Worm (Caenorhabditis elegans) whole organism, early embryonic: ENCODE measurements around the gene C54E10.10.
"Not testable (repeated sequence)": the region's sequence is repeated elsewhere in the genome, so short reads cannot be mapped to it uniquely, and the experiment has no call there.

Source experiments
- B0310.2 ChIP-seq: sonication (generic microtip); optimal IDR thresholded peaks from 2 replicates; lab custom pipeline; 2016; ENCODE audit warnings: mild to moderate bottlenecking, missing genetic modification characterization, missing compliant biosample characterization
- F13C5.2 ChIP-seq: sonication (generic microtip); optimal IDR thresholded peaks from 2 replicates; lab custom pipeline; 2017; ENCODE audit warnings: mild to moderate bottlenecking, missing genetic modification characterization, inconsistent platforms, missing compliant biosample characterization
- aly-1 ChIP-seq: sonication (generic microtip); optimal IDR thresholded peaks from 2 replicates; lab custom pipeline; 2016; ENCODE audit warnings: missing genetic modification characterization, missing compliant biosample characterization
- ama-1 ChIP-seq: fragments of 150-350 bp; optimal IDR thresholded peaks from 2 replicates; lab custom pipeline; 2014
- ceh-13 ChIP-seq: fragments of 200-800 bp; sonication (Bioruptor generic); optimal IDR thresholded peaks from 2 replicates; lab custom pipeline; 2018; ENCODE audit warnings: mild to moderate bottlenecking, missing genetic modification characterization, missing compliant biosample characterization
- ceh-36 ChIP-seq: sonication (generic microtip); optimal IDR thresholded peaks from 2 replicates; lab custom pipeline; 2016; ENCODE audit warnings: missing genetic modification characterization, inconsistent platforms, missing compliant biosample characterization
- ets-7 ChIP-seq: sonication (generic microtip); optimal IDR thresholded peaks from 2 replicates; lab custom pipeline; 2016; ENCODE audit warnings: missing genotype, missing genetic modification characterization, missing compliant biosample characterization
- flt-1 ChIP-seq: fragments of 200-800 bp; sonication (Bioruptor generic); IDR thresholded peaks from 2 replicates; pipeline ENCODE4 v1.3.6; 2022; ENCODE audit warnings: missing genetic modification characterization, missing compliant biosample characterization
- hmbx-1 ChIP-seq: sonication (generic microtip); optimal IDR thresholded peaks from 2 replicates; lab custom pipeline; 2016; ENCODE audit warnings: mild to moderate bottlenecking, missing genetic modification characterization, missing compliant biosample characterization
- hmg-4 ChIP-seq: fragments of 200-800 bp; sonication (Bioruptor generic); optimal IDR thresholded peaks from 2 replicates; lab custom pipeline; 2018; ENCODE audit warnings: mild to moderate bottlenecking, missing genetic modification characterization, missing compliant biosample characterization
- hnd-1 ChIP-seq: sonication (generic microtip); optimal IDR thresholded peaks from 2 replicates; lab custom pipeline; 2016; ENCODE audit warnings: missing genetic modification characterization, missing compliant biosample characterization
- pes-1 ChIP-seq: fragments of 200-800 bp; sonication (Bioruptor generic); IDR thresholded peaks from 2 replicates; pipeline ENCODE4 v1.3.6; 2022; ENCODE audit warnings: missing genetic modification reagents, missing genetic modification characterization, missing compliant biosample characterization
- scrt-1 ChIP-seq: fragments of 200-800 bp; sonication (Bioruptor generic); IDR thresholded peaks from 2 replicates; pipeline ENCODE4 v1.3.6; 2022; ENCODE audit warnings: missing genetic modification characterization, missing compliant biosample characterization
- sea-1 ChIP-seq: fragments of 200-800 bp; sonication (Bioruptor generic); conservative IDR thresholded peaks from 2 replicates; pipeline ENCODE4 v1.3.6; 2022; ENCODE audit warnings: missing genetic modification characterization, missing compliant biosample characterization
- tbx-11 ChIP-seq: fragments of 200-800 bp; sonication (Bioruptor generic); IDR thresholded peaks from 2 replicates; pipeline ENCODE4 v1.3.6; 2022; ENCODE audit warnings: missing genetic modification characterization, missing compliant biosample characterization
- tbx-37 ChIP-seq: fragments of 200-800 bp; sonication (Bioruptor generic); conservative IDR thresholded peaks from 2 replicates; pipeline ENCODE4 v1.3.6; 2022; ENCODE audit warnings: missing genetic modification reagents, missing genetic modification characterization, missing compliant biosample characterization
- tra-4 ChIP-seq: sonication (generic microtip); optimal IDR thresholded peaks from 2 replicates; lab custom pipeline; 2017; ENCODE audit warnings: missing genetic modification characterization, missing compliant biosample characterization

The C54E10.10 gene

ce11 chrV:18760174-18760573 is 43.0 kb downstream of the C54E10.10 start, which contains the start of gene F11D11.3:
F11D11.3 (minus strand) TSS chrV:18760274.
- TF ChIP-seq F13C5.2 (tag; lab: Kevin White, UChicago) (no peak), tbx-11 (GFP tag; lab: Robert Waterston, UW) (no peak), tra-4 (tag; lab: Kevin White, UChicago) (no peak), pes-1 (GFP tag; lab: Robert Waterston, UW) (no peak)

ce11 chrV:18754328-18754727 is 48.8 kb downstream of the C54E10.10 start, which contains the start of gene clec-254:
clec-254 (minus strand) TSS chrV:18754428.
- not testable (repeated sequence) for TF ChIP-seq hnd-1 (tag; lab: Kevin White, UChicago); ama-1 (lab: Kevin White, UChicago); scrt-1 (GFP tag; lab: Robert Waterston, UW)

- TF ChIP-seq hnd-1 (tag; lab: Kevin White, UChicago) (no peak), tra-4 (tag; lab: Kevin White, UChicago) (no peak), flt-1 (GFP tag; lab: Robert Waterston, UW) (no peak), sea-1 (GFP tag; lab: Robert Waterston, UW) (no peak), scrt-1 (GFP tag; lab: Robert Waterston, UW) (no peak), B0310.2 (tag; lab: Kevin White, UChicago) (no peak), hmbx-1 (tag; lab: Kevin White, UChicago) (no peak), ama-1 (lab: Kevin White, UChicago) (no peak), hmg-4 (GFP tag; lab: Kevin White, UChicago) (no peak), ceh-36 (no peak), aly-1 (tag; lab: Kevin White, UChicago) (no peak), tbx-37 (no peak), tbx-11 (GFP tag; lab: Robert Waterston, UW) (no peak), pes-1 (GFP tag; lab: Robert Waterston, UW) (no peak), ets-7 (tag; lab: Kevin White, UChicago) (no peak), ceh-13 (GFP tag; lab: Kevin White, UChicago) (no peak), F13C5.2 (tag; lab: Kevin White, UChicago) (no peak)
Measured at ce11 chrV:18753036-18753435, 50.1 kb downstream of the C54E10.10 start, which contains the start of gene F11D11.6. F11D11.6 (minus strand) TSS chrV:18753136.
